Fruit fly (Drosophila melanogaster) whole organism: Measurements from ENCODE around the gene CG42820.

Experiments used
- CG8478 ChIP-seq: fragments of >200 bp; optimal IDR thresholded peaks from 2 replicates; lab custom pipeline; 2018; ENCODE audit warnings: inconsistent platforms
- Dll ChIP-seq: fragments of >200 bp; optimal IDR thresholded peaks from 2 replicates; lab custom pipeline; 2017
- EcR ChIP-seq, 2 experiments: fragments of >200 bp; optimal IDR thresholded peaks; 2 replicates each; lab custom pipeline; 2017; ENCODE audit warnings: missing biosample characterization in 2 of 2, missing genetic modification characterization in 2 of 2, missing genetic modification reagents in 2 of 2
- pan ChIP-seq: fragments of >200 bp; optimal IDR thresholded peaks from 2 replicates; lab custom pipeline; 2017
- psq ChIP-seq: fragments of >200 bp; optimal IDR thresholded peaks from 2 replicates; lab custom pipeline; 2017
- usp ChIP-seq: fragments of >200 bp; optimal IDR thresholded peaks from 2 replicates; lab custom pipeline; 2017; ENCODE audit warnings: missing biosample characterization, missing genetic modification characterization, mixed read lengths

The CG42820 gene

DNA sequence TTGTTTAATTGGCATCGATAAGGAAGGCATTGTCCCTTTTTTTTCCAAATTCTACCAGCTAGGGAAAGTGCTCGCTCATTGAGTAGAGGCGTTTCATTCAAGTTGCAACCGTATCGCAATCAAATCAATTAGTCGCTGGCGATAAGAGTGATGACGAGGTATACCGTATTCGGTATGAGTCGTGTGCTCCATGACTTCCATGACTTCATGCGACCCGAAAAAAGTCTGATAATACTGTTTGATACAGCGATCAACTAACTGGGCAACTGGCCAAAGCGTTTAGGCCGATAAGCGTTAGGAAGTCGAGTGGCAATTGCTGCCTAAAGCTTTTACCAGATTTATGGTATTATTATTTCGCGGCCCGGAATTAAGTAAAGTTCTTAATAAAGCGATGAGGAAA, 47.7 kb downstream of the CG42820 start:
- no peak for TF ChIP-seq EcR (GFP tag; optimal IDR thresholded peaks at IDR 0.05; lab: Kevin White, UChicago)
- TF ChIP-seq usp (GFP tag; lab: Kevin White, UChicago): no peak
- no peak for TF ChIP-seq CG8478
- no peak for TF ChIP-seq Dll (lab: Kevin White, UChicago)
- no peak for TF ChIP-seq psq (lab: Kevin White, UChicago)
- no peak for TF ChIP-seq pan (lab: Kevin White, UChicago)

dm6 chr2L:8342395-8342794, 49.8 kb downstream of the CG42820 start, which contains the start of gene CG14273:
Gene CG14273 (plus strand): TSS chr2L:8342695.
- TF ChIP-seq CG8478: no peak
- TF ChIP-seq EcR (GFP tag; optimal IDR thresholded peaks at IDR 0.05; lab: Kevin White, UChicago): no peak
- TF ChIP-seq usp (GFP tag; lab: Kevin White, UChicago): no peak
- no peak for TF ChIP-seq pan (lab: Kevin White, UChicago)
- TF ChIP-seq Dll (lab: Kevin White, UChicago): no peak
- TF ChIP-seq psq (lab: Kevin White, UChicago): no peak
